Fruit fly (Drosophila melanogaster) whole organism, adult: ENCODE results near the gene Nna1.

Source experiments
- Crg-1 ChIP-seq: fragments of 200-800 bp; sonication (Bioruptor generic); optimal IDR thresholded peaks from 2 replicates; lab custom pipeline; 2016; ENCODE audit warnings: missing biosample characterization, missing genetic modification characterization
- Hr96 ChIP-seq: fragments of 200-800 bp; sonication (Bioruptor generic); optimal IDR thresholded peaks from 2 replicates; lab custom pipeline; 2016; ENCODE audit warnings: missing biosample characterization, missing genetic modification characterization
- Mnt ChIP-seq: fragments of 200-800 bp; sonication (Bioruptor generic); optimal IDR thresholded peaks from 2 replicates; lab custom pipeline; 2016; ENCODE audit warnings: missing biosample characterization, mild to moderate bottlenecking, missing genetic modification characterization
- kay ChIP-seq: fragments of 200-800 bp; sonication (Bioruptor generic); peaks from one replicate; lab custom pipeline; 2016; ENCODE audit warnings: missing biosample characterization, missing genetic modification characterization, borderline replicate concordance
- pad ChIP-seq: fragments of 200-800 bp; sonication (Bioruptor generic); optimal IDR thresholded peaks from 3 replicates; lab custom pipeline; 2017; ENCODE audit warnings: missing biosample characterization, missing genetic modification characterization, mild to moderate bottlenecking, moderate library complexity, missing genetic modification reagents
- tj ChIP-seq: fragments of 200-800 bp; sonication (Bioruptor generic); optimal IDR thresholded peaks from 3 replicates; lab custom pipeline; 2017; ENCODE audit warnings: missing biosample characterization, mild to moderate bottlenecking, missing genetic modification characterization, moderate library complexity
- toe ChIP-seq: fragments of 200-800 bp; sonication (Bioruptor generic); optimal IDR thresholded peaks from 2 replicates; lab custom pipeline; 2016; ENCODE audit warnings: missing biosample characterization, missing genetic modification characterization

- TF ChIP-seq Mnt (GFP tag; lab: Kevin White, UChicago) (no peak), Crg-1 (no peak), pad (GFP tag; lab: Kevin White, UChicago) (no peak), toe (no peak), kay (no peak), tj (GFP tag; lab: Kevin White, UChicago) (no peak), Hr96 (GFP tag; lab: Kevin White, UChicago) (no peak)
Measured at dm6 chrX:13737939-13738338, 45.8 kb downstream of the Nna1 start, which contains the start of gene CG11134.
